Worm (Caenorhabditis elegans) whole organism, L2 larva: ENCODE measurements around the gene srh-245.

Experiments
- R02D3.7 ChIP-seq: fragments of 150-350 bp; optimal IDR thresholded peaks from 2 replicates; lab custom pipeline; 2014; ENCODE audit warnings: missing biosample characterization, missing genetic modification characterization
- ama-1 ChIP-seq: fragments of 150-350 bp; optimal IDR thresholded peaks from 2 replicates; lab custom pipeline; 2018; ENCODE audit warnings: inconsistent platforms
- blmp-1 ChIP-seq: sonication (generic microtip); optimal IDR thresholded peaks from 2 replicates; lab custom pipeline; 2017; ENCODE audit warnings: missing genetic modification characterization, mild to moderate bottlenecking, missing compliant biosample characterization, antibody characterized with exemption, moderate library complexity; ENCODE audit not compliant: insufficient read depth
- elt-3 ChIP-seq: sonication (generic microtip); optimal IDR thresholded peaks from 2 replicates; lab custom pipeline; 2017; ENCODE audit warnings: missing biosample characterization, missing genetic modification characterization
- nhr-12 ChIP-seq: fragments of 150-350 bp; optimal IDR thresholded peaks from 2 replicates; lab custom pipeline; 2014; ENCODE audit warnings: missing biosample characterization, missing genetic modification characterization
- nhr-23 ChIP-seq: fragments of 150-350 bp; optimal IDR thresholded peaks from 2 replicates; lab custom pipeline; 2014; ENCODE audit warnings: missing biosample characterization, missing genetic modification reagents, missing genetic modification characterization
- ztf-4 ChIP-seq: fragments of 150-350 bp; optimal IDR thresholded peaks from 2 replicates; lab custom pipeline; 2014; ENCODE audit warnings: missing biosample characterization, missing genetic modification characterization

- TF ChIP-seq R02D3.7 (tag; lab: Kevin White, UChicago): no peak
- TF ChIP-seq blmp-1 (tag; lab: Kevin White, UChicago): no peak
- no peak for TF ChIP-seq ztf-4 (tag; lab: Kevin White, UChicago)
- TF ChIP-seq nhr-12 (tag; lab: Kevin White, UChicago): no peak
- TF ChIP-seq ama-1 (lab: Kevin White, UChicago): no peak
- no peak for TF ChIP-seq elt-3
- TF ChIP-seq nhr-23 (tag; lab: Kevin White, UChicago): no peak
Observed at ce11 chrV:655823-656222, at the start of gene srh-245.
